Fruit fly (Drosophila melanogaster) whole organism, wandering third instar larva: ENCODE measurements around the gene CG10969.

ENCODE experiments used
- Abd-B ChIP-seq: fragments of >200 bp; optimal IDR thresholded peaks from 2 replicates; lab custom pipeline; 2017; ENCODE audit warnings: missing biosample characterization, missing genetic modification characterization
- CG9705 ChIP-seq: fragments of 200-800 bp; sonication (Bioruptor generic); optimal IDR thresholded peaks from 2 replicates; lab custom pipeline; 2018; ENCODE audit warnings: missing biosample characterization, mild to moderate bottlenecking, missing genetic modification characterization
- CrebA ChIP-seq: fragments of 200-800 bp; sonication (Bioruptor generic); optimal IDR thresholded peaks from 2 replicates; lab custom pipeline; 2016; ENCODE audit warnings: missing biosample characterization, mild to moderate bottlenecking, missing genetic modification characterization, borderline replicate concordance
- Dfd ChIP-seq: fragments of >200 bp; optimal IDR thresholded peaks from 2 replicates; lab custom pipeline; 2017; ENCODE audit warnings: missing biosample characterization, missing genetic modification characterization
- HLH106 ChIP-seq: fragments of 200-800 bp; optimal IDR thresholded peaks from 3 replicates; lab custom pipeline; 2019; ENCODE audit warnings: missing biosample characterization, mild to moderate bottlenecking, missing genetic modification characterization, moderate library complexity
- OdsH ChIP-seq: fragments of 200-800 bp; sonication (Bioruptor generic); optimal IDR thresholded peaks from 2 replicates; lab custom pipeline; 2016; ENCODE audit warnings: missing biosample characterization, mild to moderate bottlenecking, missing genetic modification characterization
- Sp1 ChIP-seq: fragments of 200-800 bp; sonication (Bioruptor generic); optimal IDR thresholded peaks from 3 replicates; lab custom pipeline; 2019; ENCODE audit warnings: missing biosample characterization, mild to moderate bottlenecking, missing genetic modification characterization, moderate library complexity
- br ChIP-seq: fragments of 200-800 bp; sonication (Bioruptor generic); optimal IDR thresholded peaks from 2 replicates; lab custom pipeline; 2016; ENCODE audit warnings: missing biosample characterization, missing genetic modification characterization
- pan ChIP-seq: fragments of >200 bp; optimal IDR thresholded peaks from 2 replicates; lab custom pipeline; 2017
- psq ChIP-seq: fragments of 200-800 bp; sonication (Bioruptor generic); optimal IDR thresholded peaks from 3 replicates; lab custom pipeline; 2017; ENCODE audit warnings: missing biosample characterization, mild to moderate bottlenecking, missing genetic modification characterization, moderate library complexity
- rgr ChIP-seq: fragments of 200-800 bp; sonication (Bioruptor generic); optimal IDR thresholded peaks from 3 replicates; lab custom pipeline; 2016; ENCODE audit warnings: missing biosample characterization, mild to moderate bottlenecking, missing genetic modification characterization
- sage ChIP-seq: fragments of 200-800 bp; sonication (Bioruptor generic); optimal IDR thresholded peaks from 2 replicates; lab custom pipeline; 2016; ENCODE audit warnings: missing biosample characterization, mild to moderate bottlenecking, missing genetic modification characterization
- tai ChIP-seq: sonication (Bioruptor generic); optimal IDR thresholded peaks from 2 replicates; lab custom pipeline; 2016; ENCODE audit warnings: missing biosample characterization, missing genetic modification characterization
- usp ChIP-seq: fragments of >200 bp; optimal IDR thresholded peaks from 2 replicates; lab custom pipeline; 2017; ENCODE audit warnings: missing biosample characterization, missing genetic modification characterization

DNA sequence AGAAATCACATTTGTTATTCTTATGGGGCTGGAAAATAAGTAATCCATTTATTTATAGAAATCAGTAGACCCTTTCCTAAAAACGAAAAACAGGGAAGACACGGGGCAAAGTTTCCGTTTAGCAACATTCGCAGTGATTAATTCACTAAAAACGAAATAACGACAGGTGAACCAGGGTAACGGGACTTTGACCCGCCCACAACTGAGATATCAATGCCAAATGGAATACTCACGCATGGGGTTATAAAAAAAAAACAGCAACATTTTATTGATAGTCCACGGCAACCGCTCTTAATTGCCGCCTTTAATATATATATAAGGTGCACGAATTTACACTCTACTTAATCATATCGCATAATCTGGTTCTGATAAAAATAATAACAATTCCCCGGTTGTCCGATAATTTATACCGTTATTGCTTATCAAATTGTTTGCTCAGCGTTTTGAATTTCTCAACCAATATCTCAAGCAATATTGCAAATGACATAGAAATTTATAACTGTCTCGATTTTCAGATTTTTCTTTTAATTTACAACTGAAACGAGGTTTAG lies 10.9 kb upstream of the CG10969 start:
- TF ChIP-seq CG9705 (GFP tag; lab: Kevin White, UChicago) (no peak), pan (no peak), Sp1 (GFP tag; lab: Kevin White, UChicago) (no peak), tai (GFP tag; lab: Kevin White, UChicago) (no peak), Abd-B (no peak), usp (GFP tag; lab: Kevin White, UChicago) (no peak), rgr (GFP tag; lab: Kevin White, UChicago) (no peak), OdsH (GFP tag; lab: Kevin White, UChicago) (no peak), Dfd (GFP tag; lab: Kevin White, UChicago) (no peak), CrebA (GFP tag; lab: Kevin White, UChicago) (no peak), psq (no peak), sage (GFP tag; lab: Kevin White, UChicago) (no peak), HLH106 (tag; lab: Kevin White, UChicago) (no peak), br (GFP tag; lab: Kevin White, UChicago) (no peak)
